Fruit fly (Drosophila melanogaster) whole organism, prepupa: ENCODE measurements around the gene VhaM9.7-c.
A peak's percentile ranks its signal among the peaks of the same experiment; 100 is the strongest.

Experiments used
- Blimp-1 ChIP-seq: fragments of 200-800 bp; sonication (Bioruptor generic); optimal IDR thresholded peaks from 3 replicates; lab custom pipeline; 2017; ENCODE audit warnings: missing biosample characterization, missing genetic modification characterization, mild to moderate bottlenecking, moderate library complexity, missing genetic modification reagents
- CG10669 ChIP-seq: fragments of 200-800 bp; sonication (Bioruptor generic); optimal IDR thresholded peaks from 3 replicates; lab custom pipeline; 2018; ENCODE audit warnings: missing biosample characterization, mild to moderate bottlenecking, missing genetic modification characterization, moderate library complexity
- CG11294 ChIP-seq: fragments of 200-800 bp; sonication (Bioruptor generic); IDR thresholded peaks from 2 replicates; pipeline ENCODE4 v1.3.6; 2022; ENCODE audit warnings: missing biosample characterization, missing genetic modification characterization
- CG11762 ChIP-seq: fragments of 200-800 bp; sonication (Bioruptor generic); optimal IDR thresholded peaks from 3 replicates; lab custom pipeline; 2016; ENCODE audit warnings: missing biosample characterization, missing genetic modification characterization; ENCODE audit not compliant: insufficient read depth
- CG15336 ChIP-seq: fragments of 200-800 bp; sonication (Bioruptor generic); IDR thresholded peaks from 2 replicates; pipeline ENCODE4 v1.3.6; 2022; ENCODE audit warnings: missing biosample characterization, missing genetic modification characterization
- CG16779 ChIP-seq: fragments of 200-800 bp; sonication (Bioruptor generic); optimal IDR thresholded peaks from 3 replicates; lab custom pipeline; 2017; ENCODE audit warnings: missing biosample characterization, mild to moderate bottlenecking, missing genetic modification characterization
- CG3032 ChIP-seq: fragments of 200-800 bp; optimal IDR thresholded peaks from 2 replicates; lab custom pipeline; 2019; ENCODE audit warnings: missing biosample characterization, mild to moderate bottlenecking, missing genetic modification characterization, moderate library complexity
- CG31627 ChIP-seq: fragments of 200-800 bp; sonication (Bioruptor generic); optimal IDR thresholded peaks from 3 replicates; lab custom pipeline; 2016; ENCODE audit warnings: missing biosample characterization, missing genetic modification characterization
- CG32006 ChIP-seq: fragments of 200-800 bp; sonication (Bioruptor generic); optimal IDR thresholded peaks from 3 replicates; lab custom pipeline; 2017; ENCODE audit warnings: missing biosample characterization, mild to moderate bottlenecking, missing genetic modification characterization
- CG3919 ChIP-seq: fragments of 200-800 bp; sonication (Bioruptor generic); optimal IDR thresholded peaks from 3 replicates; lab custom pipeline; 2016; ENCODE audit warnings: missing biosample characterization, missing genetic modification characterization
- CG4318 ChIP-seq: fragments of 200-800 bp; sonication (Bioruptor generic); optimal IDR thresholded peaks from 3 replicates; lab custom pipeline; 2017; ENCODE audit warnings: missing biosample characterization, mild to moderate bottlenecking, missing genetic modification characterization
- CG6163 ChIP-seq: fragments of 200-800 bp; sonication (Bioruptor generic); IDR thresholded peaks from 3 replicates; pipeline ENCODE4 v1.3.6; 2022; ENCODE audit warnings: missing biosample characterization, missing genetic modification characterization
- CG6276 ChIP-seq: fragments of 200-800 bp; sonication (Bioruptor generic); optimal IDR thresholded peaks from 2 replicates; lab custom pipeline; 2017; ENCODE audit warnings: missing biosample characterization, mild to moderate bottlenecking, missing genetic modification characterization
- CG6792 ChIP-seq: fragments of 200-800 bp; sonication (Bioruptor generic); optimal IDR thresholded peaks from 3 replicates; lab custom pipeline; 2016; ENCODE audit warnings: missing biosample characterization, missing genetic modification characterization
- CG6854 ChIP-seq: fragments of 200-800 bp; sonication (Bioruptor generic); optimal IDR thresholded peaks from 2 replicates; lab custom pipeline; 2017; ENCODE audit warnings: missing biosample characterization, mild to moderate bottlenecking, missing genetic modification characterization
- CG7368 ChIP-seq: fragments of 200-800 bp; sonication (Bioruptor generic); optimal IDR thresholded peaks from 3 replicates; lab custom pipeline; 2016; ENCODE audit warnings: missing biosample characterization, missing genetic modification characterization
- CG8119 ChIP-seq: fragments of 200-800 bp; sonication (Bioruptor generic); IDR thresholded peaks from 3 replicates; pipeline ENCODE4 v1.3.6; 2022; ENCODE audit warnings: missing biosample characterization, missing genetic modification characterization
- CG8319 ChIP-seq: fragments of 200-800 bp; sonication (Bioruptor generic); optimal IDR thresholded peaks from 3 replicates; lab custom pipeline; 2016; ENCODE audit warnings: missing biosample characterization, missing genetic modification characterization
- CG8632 ChIP-seq: fragments of 200-800 bp; sonication (Bioruptor generic); optimal IDR thresholded peaks from 3 replicates; lab custom pipeline; 2016; ENCODE audit warnings: missing biosample characterization, missing genetic modification characterization
- CG9139 ChIP-seq: fragments of 200-800 bp; sonication (Bioruptor generic); optimal IDR thresholded peaks from 3 replicates; lab custom pipeline; 2017; ENCODE audit warnings: missing biosample characterization, mild to moderate bottlenecking, missing genetic modification characterization
- Eip93F ChIP-seq: fragments of 200-800 bp; sonication (Bioruptor generic); optimal IDR thresholded peaks from 2 replicates; lab custom pipeline; 2016; ENCODE audit warnings: missing biosample characterization, mild to moderate bottlenecking, missing genetic modification characterization
- Ets21C ChIP-seq: fragments of 200-800 bp; sonication (Bioruptor generic); optimal IDR thresholded peaks from 3 replicates; lab custom pipeline; 2016; ENCODE audit warnings: missing biosample characterization, missing genetic modification characterization
- Gug ChIP-seq: fragments of 200-800 bp; sonication (Bioruptor generic); IDR thresholded peaks from 2 replicates; pipeline ENCODE4 v1.3.6; 2022; ENCODE audit warnings: missing biosample characterization, missing genetic modification characterization
- Hr38 ChIP-seq: sonication (Bioruptor generic); optimal IDR thresholded peaks from 2 replicates; lab custom pipeline; 2016; ENCODE audit warnings: missing biosample characterization, missing genetic modification characterization
- Hr39 ChIP-seq: fragments of 200-800 bp; sonication (Bioruptor generic); optimal IDR thresholded peaks from 2 replicates; lab custom pipeline; 2016; ENCODE audit warnings: missing biosample characterization, missing genetic modification characterization
- Hr4 ChIP-seq: fragments of 200-800 bp; sonication (Bioruptor generic); optimal IDR thresholded peaks from 3 replicates; lab custom pipeline; 2016; ENCODE audit warnings: missing biosample characterization, missing genetic modification characterization
- OdsH ChIP-seq: fragments of 200-800 bp; sonication (Bioruptor generic); optimal IDR thresholded peaks from 3 replicates; lab custom pipeline; 2016; ENCODE audit warnings: missing biosample characterization, missing genetic modification characterization
- Smox ChIP-seq: fragments of 200-800 bp; sonication (Bioruptor generic); optimal IDR thresholded peaks from 3 replicates; lab custom pipeline; 2016; ENCODE audit warnings: missing biosample characterization, missing genetic modification characterization
- Sox102F ChIP-seq: fragments of 200-800 bp; sonication (Bioruptor generic); optimal IDR thresholded peaks from 2 replicates; lab custom pipeline; 2016; ENCODE audit warnings: missing biosample characterization, mild to moderate bottlenecking, missing genetic modification characterization
- Sox14 ChIP-seq: fragments of 200-800 bp; sonication (Bioruptor generic); optimal IDR thresholded peaks from 3 replicates; lab custom pipeline; 2016; ENCODE audit warnings: missing biosample characterization, missing genetic modification characterization
- acj6 ChIP-seq: fragments of 200-800 bp; sonication (Bioruptor generic); optimal IDR thresholded peaks from 3 replicates; lab custom pipeline; 2016; ENCODE audit warnings: missing biosample characterization, missing genetic modification characterization
- dac ChIP-seq: fragments of 200-800 bp; sonication (Bioruptor generic); optimal IDR thresholded peaks from 2 replicates; lab custom pipeline; 2017; ENCODE audit warnings: missing biosample characterization, mild to moderate bottlenecking, missing genetic modification characterization
- eg ChIP-seq: fragments of 200-800 bp; sonication (Bioruptor generic); IDR thresholded peaks from 3 replicates; pipeline ENCODE4 v1.3.6; 2022; ENCODE audit warnings: missing biosample characterization, missing genetic modification characterization
- fd59A ChIP-seq: fragments of 200-800 bp; sonication (Bioruptor generic); optimal IDR thresholded peaks from 2 replicates; lab custom pipeline; 2017; ENCODE audit warnings: missing biosample characterization, mild to moderate bottlenecking, missing genetic modification characterization, missing genetic modification reagents
- fkh ChIP-seq: fragments of 200-800 bp; sonication (Bioruptor generic); optimal IDR thresholded peaks from 3 replicates; lab custom pipeline; 2017; ENCODE audit warnings: missing biosample characterization, mild to moderate bottlenecking, missing genetic modification characterization, moderate library complexity
- lz ChIP-seq: fragments of 200-800 bp; sonication (Bioruptor generic); optimal IDR thresholded peaks from 3 replicates; lab custom pipeline; 2016; ENCODE audit warnings: missing biosample characterization, missing genetic modification characterization
- net ChIP-seq: fragments of 200-800 bp; sonication (Bioruptor generic); optimal IDR thresholded peaks from 3 replicates; lab custom pipeline; 2016; ENCODE audit warnings: missing biosample characterization, missing genetic modification characterization
- ss ChIP-seq, 2 experiments: fragments of 200-800 bp; sonication (Bioruptor generic); optimal IDR thresholded peaks; 2 replicates in 1 of 2; 3 replicates in 1 of 2; lab custom pipeline; 2017 to 2018; ENCODE audit warnings: mild to moderate bottlenecking in 2 of 2, missing biosample characterization in 2 of 2, missing genetic modification characterization in 2 of 2, moderate library complexity in 1 of 2
- svp ChIP-seq: fragments of 200-800 bp; sonication (Bioruptor generic); peaks from one replicate; lab custom pipeline; 2016; ENCODE audit warnings: missing biosample characterization, missing genetic modification characterization
- vri ChIP-seq: fragments of 200-800 bp; sonication (Bioruptor generic); optimal IDR thresholded peaks from 3 replicates; lab custom pipeline; 2016; ENCODE audit warnings: missing biosample characterization, mild to moderate bottlenecking, missing genetic modification characterization

VhaM9.7-c gene

dm6 chr3L:4219291-4220228 is 32.9 kb upstream of the VhaM9.7-c start (continued):
- TF ChIP-seq dac (GFP tag; lab: Kevin White, UChicago) (no peak), CG6854 (GFP tag; lab: Kevin White, UChicago) (no peak), lz (no peak), OdsH (no peak), CG3919 (GFP tag; lab: Kevin White, UChicago) (no peak), Eip93F (GFP tag; lab: Kevin White, UChicago) (no peak), CG6792 (GFP tag; lab: Kevin White, UChicago) (no peak), Ets21C (GFP tag; lab: Kevin White, UChicago) (no peak), fkh (GFP tag; lab: Kevin White, UChicago) (peak; percentile 63), CG7368 (GFP tag; lab: Kevin White, UChicago) (no peak), CG4318 (GFP tag; lab: Kevin White, UChicago) (no peak), fd59A (GFP tag; lab: Kevin White, UChicago) (no peak)

dm6 chr3L:4215079-4215478 is 28.4 kb upstream of the VhaM9.7-c start, which contains the start of gene Cpr64Ad:
Gene Cpr64Ad (plus strand): TSS chr3L:4215379.
- TF ChIP-seq CG6276 (GFP tag; lab: Kevin White, UChicago) = no peak
- 0 out of 3 replicates have a peak, but pooled peaks have one; percentile 10 for TF ChIP-seq CG6163 (GFP tag; lab: Robert Waterston, UW)

dm6 chr3L:4212815-4213214 is 26.1 kb upstream of the VhaM9.7-c start, which contains the start of gene Cpr64Ac:
Gene Cpr64Ac (minus strand): TSS chr3L:4212915.
- TF ChIP-seq CG11762 (GFP tag; lab: Kevin White, UChicago) (no peak), acj6 (GFP tag; lab: Kevin White, UChicago) (no peak)

dm6 chr3L:4211440-4211839 is 24.8 kb upstream of the VhaM9.7-c start, which contains the start of gene Cpr64Ab:
Gene Cpr64Ab (minus strand): TSS chr3L:4211540.
- no peak for TF ChIP-seq CG10669 (GFP tag; lab: Kevin White, UChicago)
- no peak for TF ChIP-seq CG3919 (GFP tag; lab: Kevin White, UChicago)
- no peak for TF ChIP-seq CG11762 (GFP tag; lab: Kevin White, UChicago)
- no peak for TF ChIP-seq Blimp-1 (GFP tag; lab: Kevin White, UChicago)
- no peak for TF ChIP-seq Hr39 (GFP tag; lab: Kevin White, UChicago)
- no peak for TF ChIP-seq net (GFP tag; lab: Kevin White, UChicago)
- no peak for TF ChIP-seq fkh (GFP tag; lab: Kevin White, UChicago)
- TF ChIP-seq CG6854 (GFP tag; lab: Kevin White, UChicago) = no peak
- TF ChIP-seq, all 60 proteins: peak for 0

- TF ChIP-seq CG16779 (tag; lab: Kevin White, UChicago) (no peak), fkh (GFP tag; lab: Kevin White, UChicago) (no peak), CG8632 (GFP tag; lab: Kevin White, UChicago) (no peak), CG9139 (GFP tag; lab: Kevin White, UChicago) (no peak), Sox14 (GFP tag; lab: Kevin White, UChicago) (no peak), CG8319 (GFP tag; lab: Kevin White, UChicago) (no peak), acj6 (GFP tag; lab: Kevin White, UChicago) (no peak), dac (GFP tag; lab: Kevin White, UChicago) (no peak), CG31627 (GFP tag; lab: Kevin White, UChicago) (no peak), vri (GFP tag; lab: Kevin White, UChicago) (no peak), Smox (GFP tag; lab: Kevin White, UChicago) (no peak), CG8119 (GFP tag; lab: Robert Waterston, UW) (no peak), Sox102F (no peak), CG6792 (GFP tag; lab: Kevin White, UChicago) (no peak), eg (GFP tag; lab: Robert Waterston, UW) (peak; percentile 85), Hr38 (no peak), CG11294 (peak; percentile 67), CG7368 (GFP tag; lab: Kevin White, UChicago) (no peak), CG6854 (GFP tag; lab: Kevin White, UChicago) (no peak), svp (GFP tag; lab: Kevin White, UChicago) (no peak), CG32006 (GFP tag; lab: Kevin White, UChicago) (no peak), CG15336 (GFP tag; lab: Robert Waterston, UW) (no peak), ss (GFP tag; optimal IDR thresholded peaks at IDR 0.05; lab: Kevin White, UChicago) (no peak), Hr4 (GFP tag; lab: Kevin White, UChicago) (no peak), Gug (GFP tag; lab: Robert Waterston, UW) (peak; percentile 47), CG3032 (no peak)
These were observed 23.1 kb upstream of the VhaM9.7-c start for dm6 chr3L:4209731-4210130.
